ENCODE assay signal across 5 worm cellular contexts in genomic region chrX:16961387-16961786, ce11.
TF ChIP-seq lines count a peak whose summit lies in the region.

No protein-coding gene starts in this region.

TF ChIP-seq in whole organism, L1 larva, 84 proteins besides CTCF, POLR2A, EP300 and RAD21 (continues in another document):
- TF ChIP-seq pag-3 (tag; optimal IDR thresholded peaks at IDR 0.05; lab: Kevin White, UChicago; ENCODE audit: borderline replicate concordance, insufficient read depth) (no peak), fkh-8 (tag; optimal IDR thresholded peaks at IDR 0.05; lab: Kevin White, UChicago) (peak; percentile 88), lin-35 (GFP tag; optimal IDR thresholded peaks at IDR 0.05; lab: Kevin White, UChicago) (peak; percentile 80 to 84), hlh-17 (GFP tag; optimal IDR thresholded peaks at IDR 0.05; lab: Kevin White, UChicago; ENCODE audit: borderline replicate concordance) (no peak), alr-1 (tag; optimal IDR thresholded peaks at IDR 0.05; lab: Kevin White, UChicago; ENCODE audit: borderline replicate concordance) (no peak), mep-1 (tag; optimal IDR thresholded peaks at IDR 0.05; lab: Kevin White, UChicago) (peak; percentile 77), mdl-1 (tag; optimal IDR thresholded peaks at IDR 0.05; lab: Kevin White, UChicago) (peak in 1 of 2 experiments; percentile 91), efl-1 (optimal IDR thresholded peaks at IDR 0.05; lab: Kevin White, UChicago) (peak; percentile 63 to 76), efl-1 (GFP tag; optimal IDR thresholded peaks at IDR 0.05 in 1 of 2; lab: Kevin White, UChicago) (peak in 1 of 2 experiments; percentile 29), elt-3 (tag; optimal IDR thresholded peaks at IDR 0.05; lab: Kevin White, UChicago) (peak in 2 of 6 experiments; percentile 57 to 67), nhr-47 (tag; optimal IDR thresholded peaks at IDR 0.05; lab: Kevin White, UChicago) (peak; percentile 86), ztf-11 (tag; optimal IDR thresholded peaks at IDR 0.05; lab: Kevin White, UChicago) (peak in 1 of 2 experiments; percentile 72), isw-1 (GFP tag; IDR thresholded peaks at IDR 0.05; lab: Robert Waterston, UW) (peak; percentile 76), nhr-19 (GFP tag; conservative IDR thresholded peaks at IDR 0.05; lab: Robert Waterston, UW) (peak; percentile 82), aly-2 (tag; optimal IDR thresholded peaks at IDR 0.05; lab: Kevin White, UChicago) (no peak), unc-86 (tag; optimal IDR thresholded peaks at IDR 0.05; lab: Kevin White, UChicago) (peak; percentile 87), sox-4 (tag; optimal IDR thresholded peaks at IDR 0.05; lab: Kevin White, UChicago) (no peak)

TF ChIP-seq in whole organism, L3 larva, 47 proteins besides CTCF, POLR2A, EP300 and RAD21 (continues in another document):
- peak; percentile 89 for TF ChIP-seq egl-5 (tag; optimal IDR thresholded peaks at IDR 0.05; lab: Kevin White, UChicago)
- peak; percentile 68 for TF ChIP-seq pqm-1 (tag; optimal IDR thresholded peaks at IDR 0.05; lab: Kevin White, UChicago)
- TF ChIP-seq ceh-9 (tag; optimal IDR thresholded peaks at IDR 0.05; lab: Kevin White, UChicago): no peak
- no peak for TF ChIP-seq nhr-12 (tag; optimal IDR thresholded peaks at IDR 0.05; lab: Kevin White, UChicago)
- peak; percentile 39 for TF ChIP-seq nhr-76 (tag; optimal IDR thresholded peaks at IDR 0.05; lab: Kevin White, UChicago)
- no peak for TF ChIP-seq fos-1 (tag; optimal IDR thresholded peaks at IDR 0.05; lab: Kevin White, UChicago)
- peak; percentile 61 for TF ChIP-seq R02D3.7 (tag; optimal IDR thresholded peaks at IDR 0.05; lab: Kevin White, UChicago)
- peak; percentile 70 for TF ChIP-seq nhr-43 (tag; optimal IDR thresholded peaks at IDR 0.05; lab: Kevin White, UChicago; ENCODE audit: poor library complexity, severe bottlenecking)
- TF ChIP-seq ceh-28 (tag; optimal IDR thresholded peaks at IDR 0.05; lab: Kevin White, UChicago): peak; percentile 83
- TF ChIP-seq fkh-2 (tag; optimal IDR thresholded peaks at IDR 0.05; lab: Kevin White, UChicago): no peak
- peak; percentile 95 for TF ChIP-seq hmg-11 (tag; optimal IDR thresholded peaks at IDR 0.05; lab: Kevin White, UChicago)
- no peak for TF ChIP-seq ZK546.5 (tag; optimal IDR thresholded peaks at IDR 0.05; lab: Kevin White, UChicago)
- TF ChIP-seq mdl-1 (tag; optimal IDR thresholded peaks at IDR 0.05; lab: Kevin White, UChicago): peak; percentile 59
- TF ChIP-seq elt-1 (tag; optimal IDR thresholded peaks at IDR 0.05; lab: Kevin White, UChicago): peak; percentile 71
- TF ChIP-seq skn-1 (tag; optimal IDR thresholded peaks at IDR 0.05; lab: Kevin White, UChicago): peak; percentile 86
- TF ChIP-seq eor-1 (tag; optimal IDR thresholded peaks at IDR 0.05; lab: Kevin White, UChicago): no peak
- no peak for TF ChIP-seq nhr-67 (tag; optimal IDR thresholded peaks at IDR 0.05; lab: Kevin White, UChicago)
- peak; percentile 65 for TF ChIP-seq sea-2 (GFP tag; optimal IDR thresholded peaks at IDR 0.05; lab: Kevin White, UChicago)
- TF ChIP-seq nhr-28 (tag; optimal IDR thresholded peaks at IDR 0.05; lab: Kevin White, UChicago): no peak

TF ChIP-seq in whole organism, early embryonic, 17 proteins besides CTCF, POLR2A, EP300 and RAD21:
- TF ChIP-seq sea-1 (GFP tag; conservative IDR thresholded peaks at IDR 0.05; lab: Robert Waterston, UW): 0 out of 2 replicates have a peak, but pooled peaks have one; percentile 38
- TF ChIP-seq hmg-4 (GFP tag; optimal IDR thresholded peaks at IDR 0.05; lab: Kevin White, UChicago): peak; percentile 89
- TF ChIP-seq ceh-36 (tag; optimal IDR thresholded peaks at IDR 0.05; lab: Kevin White, UChicago): no peak
- TF ChIP-seq pes-1 (GFP tag; IDR thresholded peaks at IDR 0.05; lab: Robert Waterston, UW): peak; percentile 12; the same call in 1 of the 2 replicates
- TF ChIP-seq B0310.2 (tag; optimal IDR thresholded peaks at IDR 0.05; lab: Kevin White, UChicago): peak; percentile 38
- no peak for TF ChIP-seq tbx-37 (GFP tag; conservative IDR thresholded peaks at IDR 0.05; lab: Robert Waterston, UW)
- TF ChIP-seq hnd-1 (tag; optimal IDR thresholded peaks at IDR 0.05; lab: Kevin White, UChicago): no peak
- TF ChIP-seq flt-1 (GFP tag; IDR thresholded peaks at IDR 0.05; lab: Robert Waterston, UW): peak; percentile 28; the same call in 1 of the 2 replicates
- TF ChIP-seq ets-7 (tag; optimal IDR thresholded peaks at IDR 0.05; lab: Kevin White, UChicago): peak; percentile 32
- TF ChIP-seq F13C5.2 (tag; optimal IDR thresholded peaks at IDR 0.05; lab: Kevin White, UChicago): peak; percentile 80
- peak; percentile 54 for TF ChIP-seq aly-1 (tag; optimal IDR thresholded peaks at IDR 0.05; lab: Kevin White, UChicago)
- TF ChIP-seq ama-1 (optimal IDR thresholded peaks at IDR 0.05; lab: Kevin White, UChicago): no peak
- 0 out of 2 replicates have a peak, but pooled peaks have one; percentile 53 for TF ChIP-seq scrt-1 (GFP tag; IDR thresholded peaks at IDR 0.05; lab: Robert Waterston, UW)

TF ChIP-seq in whole organism, midembryonic, 9 proteins besides CTCF, POLR2A, EP300 and RAD21:
- TF ChIP-seq ztf-23 (GFP tag; IDR thresholded peaks at IDR 0.05; lab: Robert Waterston, UW) (peak; percentile 72), T22C8.4 (GFP tag; IDR thresholded peaks at IDR 0.05; lab: Robert Waterston, UW) (peak; percentile 81), flt-1 (GFP tag; IDR thresholded peaks at IDR 0.05; lab: Robert Waterston, UW) (peak; percentile 82), cog-1 (tag; optimal IDR thresholded peaks at IDR 0.05; lab: Kevin White, UChicago) (peak; percentile 89), ztf-29 (GFP tag; IDR thresholded peaks at IDR 0.05; lab: Robert Waterston, UW) (no peak)
TF ChIP-seq in whole organism, midembryonic: peak in this region for 4.

TF ChIP-seq in whole organism, young adult, 124 proteins besides CTCF, POLR2A, EP300 and RAD21 (continues in another document):
- TF ChIP-seq mxl-1 (tag; optimal IDR thresholded peaks at IDR 0.05; lab: Kevin White, UChicago) (no peak), Y53G8AR.9 (GFP tag; conservative IDR thresholded peaks at IDR 0.05; lab: Robert Waterston, UW) (no peak), ama-1 (optimal IDR thresholded peaks at IDR 0.05; lab: Kevin White, UChicago) (no peak), ama-1 (GFP tag; optimal IDR thresholded peaks at IDR 0.05; lab: Kevin White, UChicago) (no peak), nfya-1 (tag; optimal IDR thresholded peaks at IDR 0.05; lab: Kevin White, UChicago; ENCODE audit: borderline replicate concordance, insufficient read depth) (no peak), aptf-3 (GFP tag; IDR thresholded peaks at IDR 0.05; lab: Robert Waterston, UW) (no peak), ceh-79 (tag; optimal IDR thresholded peaks at IDR 0.05; lab: Kevin White, UChicago) (no peak), dpff-1 (tag; optimal IDR thresholded peaks at IDR 0.05; lab: Kevin White, UChicago) (no peak), athp-1 (tag; optimal IDR thresholded peaks at IDR 0.05; lab: Kevin White, UChicago) (no peak), F57C9.4 (tag; optimal IDR thresholded peaks at IDR 0.05; lab: Kevin White, UChicago) (no peak), attf-6 (GFP tag; IDR thresholded peaks at IDR 0.05; lab: Robert Waterston, UW) (no peak), rec-8 (tag; optimal IDR thresholded peaks at IDR 0.05; lab: Kevin White, UChicago) (no peak), Y79H2A.3 (GFP tag; conservative IDR thresholded peaks at IDR 0.05; lab: Robert Waterston, UW) (no peak), lsy-27 (tag; optimal IDR thresholded peaks at IDR 0.05; lab: Kevin White, UChicago; ENCODE audit: borderline replicate concordance, insufficient read depth) (no peak), lin-35 (GFP tag; optimal IDR thresholded peaks at IDR 0.05; lab: Kevin White, UChicago) (peak in 1 of 3 experiments; percentile 55), mes-4 (tag; optimal IDR thresholded peaks at IDR 0.05; lab: Kevin White, UChicago) (no peak), fkh-3 (tag; optimal IDR thresholded peaks at IDR 0.05; lab: Kevin White, UChicago) (no peak), ekl-4 (GFP tag; IDR thresholded peaks at IDR 0.05; lab: Robert Waterston, UW) (peak; percentile 70), F57A8.1 (GFP tag; optimal IDR thresholded peaks at IDR 0.05; lab: Kevin White, UChicago) (no peak), K12H6.12 (tag; optimal IDR thresholded peaks at IDR 0.05; lab: Kevin White, UChicago) (peak; percentile 88), die-1 (tag; optimal IDR thresholded peaks at IDR 0.05; lab: Kevin White, UChicago) (peak; percentile 23), T26A5.8 (tag; optimal IDR thresholded peaks at IDR 0.05; lab: Kevin White, UChicago) (no peak), cebp-1 (GFP tag; IDR thresholded peaks at IDR 0.05; lab: Robert Waterston, UW) (0 out of 2 replicates have a peak, but pooled peaks have one; percentile 39), cebp-1 (tag; optimal IDR thresholded peaks at IDR 0.05; lab: Kevin White, UChicago) (peak; percentile 82), hrde-1 (tag; optimal IDR thresholded peaks at IDR 0.05; lab: Kevin White, UChicago; ENCODE audit: borderline replicate concordance) (no peak), ccch-3 (GFP tag; optimal IDR thresholded peaks at IDR 0.05; lab: Kevin White, UChicago) (no peak), F52B5.7 (tag; optimal IDR thresholded peaks at IDR 0.05; lab: Kevin White, UChicago) (peak; percentile 53), lin-40 (tag; optimal IDR thresholded peaks at IDR 0.05; lab: Kevin White, UChicago) (peak; percentile 81), ceh-100 (GFP tag; IDR thresholded peaks at IDR 0.05; lab: Robert Waterston, UW) (no peak), lin-54 (GFP tag; optimal IDR thresholded peaks at IDR 0.05; lab: Kevin White, UChicago) (peak; percentile 4), Y53F4B.3 (GFP tag; IDR thresholded peaks at IDR 0.05; lab: Robert Waterston, UW) (no peak), tlf-1 (GFP tag; optimal IDR thresholded peaks at IDR 0.05; lab: Kevin White, UChicago) (peak; percentile 18), attf-3 (GFP tag; conservative IDR thresholded peaks at IDR 0.05; lab: Robert Waterston, UW) (no peak), F10E7.11 (tag; optimal IDR thresholded peaks at IDR 0.05; lab: Kevin White, UChicago) (no peak), madf-3 (GFP tag; IDR thresholded peaks at IDR 0.05; lab: Robert Waterston, UW) (0 out of 2 replicates have a peak, but pooled peaks have one; percentile 39), him-1 (tag; optimal IDR thresholded peaks at IDR 0.05; lab: Kevin White, UChicago) (no peak), F55B11.4 (tag; optimal IDR thresholded peaks at IDR 0.05; lab: Kevin White, UChicago; ENCODE audit: borderline replicate concordance, insufficient read depth) (no peak), mel-28 (tag; optimal IDR thresholded peaks at IDR 0.05; lab: Kevin White, UChicago; ENCODE audit: borderline replicate concordance) (no peak), B0261.1 (tag; optimal IDR thresholded peaks at IDR 0.05; lab: Kevin White, UChicago) (peak; percentile 13), nhr-80 (tag; optimal IDR thresholded peaks at IDR 0.05; lab: Kevin White, UChicago) (peak; percentile 66), snpc-1.3 (tag; optimal IDR thresholded peaks at IDR 0.05; lab: Kevin White, UChicago; ENCODE audit: insufficient read depth) (peak; percentile 29)

Comparison
In these comparisons a context has a peak if more than half of its experiments do, and no peak if none do; other contexts are left out.
1. Of the 8 proteins assayed by ChIP-seq in both whole organism, young adult and whole organism, L1 larva: peak only in whole organism, young adult: none; only in whole organism, L1 larva: dpl-1, efl-1, nhr-90 and unc-130; in both: snpc-4; in neither: 2; mixed calls (peak in some experiments, not most) for 1.